Fruit fly (Drosophila melanogaster): ENCODE data around the gene CG4199.

DNA sequence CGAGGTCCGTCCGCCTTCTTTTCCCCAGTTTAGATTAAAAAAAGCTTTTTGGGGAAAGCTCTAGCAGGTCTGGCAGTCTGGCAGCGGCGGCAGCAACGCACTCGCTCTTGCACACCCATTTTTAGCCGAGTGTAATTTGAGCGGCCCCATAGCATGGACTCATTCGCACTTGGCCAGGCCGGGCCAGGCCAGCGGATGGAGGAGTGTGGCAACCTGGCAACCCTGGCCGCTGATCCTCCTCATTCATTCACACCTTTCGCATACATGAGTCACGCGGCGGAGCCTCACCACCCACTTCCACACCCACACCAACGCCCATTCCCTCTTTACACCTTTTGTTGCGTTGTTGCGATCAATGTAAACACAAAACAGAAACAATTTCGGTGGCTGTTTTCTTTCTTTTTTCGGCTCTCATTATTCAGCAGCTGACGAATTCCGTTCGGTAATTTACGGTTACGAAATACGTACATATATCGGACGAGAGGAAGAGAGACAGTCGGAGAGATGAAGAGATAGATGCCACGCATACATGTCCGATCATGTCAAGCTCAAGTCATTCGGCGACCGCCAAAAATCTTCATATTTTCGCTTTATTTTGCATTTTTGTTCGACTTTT is 40.4 kb downstream of the CG4199 start:
- TF ChIP-seq Sry-β (GFP tag; optimal IDR thresholded peaks at IDR 0.05) (no peak), pho (GFP tag; optimal IDR thresholded peaks at IDR 0.05) (no peak), dysf (GFP tag; IDR thresholded peaks at IDR 0.05) (no peak), CG10147 (GFP tag; optimal IDR thresholded peaks at IDR 0.05) (no peak), CG17612 (GFP tag; IDR thresholded peaks at IDR 0.05) (no peak), CG11504 (tag; optimal IDR thresholded peaks at IDR 0.05) (no peak), ap (GFP tag; IDR thresholded peaks at IDR 0.05) (no peak), chm (GFP tag; IDR thresholded peaks at IDR 0.05) (no peak), CG17186 (GFP tag; optimal IDR thresholded peaks at IDR 0.05) (no peak), CG8388 (GFP tag; optimal IDR thresholded peaks at IDR 0.05) (no peak), CG10654 (GFP tag; optimal IDR thresholded peaks at IDR 0.05) (no peak), Doc2 (GFP tag; IDR thresholded peaks at IDR 0.05) (no peak), CG17568 (GFP tag; optimal IDR thresholded peaks at IDR 0.05) (no peak)

Measured in whole organism, embryonic.